Worm (Caenorhabditis elegans) whole organism, L1 larva: Measurements from ENCODE around the gene bmk-1.

Experiments
- F16B12.6 ChIP-seq: fragments of 150-350 bp; optimal IDR thresholded peaks from 2 replicates; lab custom pipeline; 2014; ENCODE audit warnings: missing biosample characterization, missing genetic modification characterization
- aha-1 ChIP-seq: fragments of 150-350 bp; optimal IDR thresholded peaks from 2 replicates; lab custom pipeline; 2014; ENCODE audit warnings: missing biosample characterization, missing genetic modification characterization
- alr-1 ChIP-seq: fragments of 200-800 bp; sonication (Bioruptor generic); optimal IDR thresholded peaks from 2 replicates; lab custom pipeline; 2018; ENCODE audit warnings: borderline replicate concordance, mild to moderate bottlenecking, missing genetic modification characterization, missing compliant biosample characterization
- blmp-1 ChIP-seq: fragments of 150-350 bp; optimal IDR thresholded peaks from 2 replicates; lab custom pipeline; 2014; ENCODE audit warnings: missing biosample characterization, missing genetic modification characterization
- ceh-88 ChIP-seq: fragments of 200-800 bp; sonication (Bioruptor generic); IDR thresholded peaks from 2 replicates; pipeline ENCODE4 v1.3.6; 2022; ENCODE audit warnings: missing genetic modification characterization, missing compliant biosample characterization
- ces-1 ChIP-seq: fragments of 150-350 bp; optimal IDR thresholded peaks from 2 replicates; lab custom pipeline; 2014; ENCODE audit warnings: missing biosample characterization, missing genetic modification reagents, missing genetic modification characterization
- efl-1 ChIP-seq, 4 experiments: fragments of 150-350 bp; optimal IDR thresholded peaks in 3 of 4; peaks in 1 of 4; 1 replicate in 1 of 4; 2 replicates in 3 of 4; lab custom pipeline; 2014; ENCODE audit warnings: missing biosample characterization in 2 of 4, missing genetic modification characterization in 2 of 4, missing genetic modification reagents in 2 of 4
- elt-2 ChIP-seq: sonication (generic microtip); optimal IDR thresholded peaks from 2 replicates; lab custom pipeline; 2016; ENCODE audit warnings: missing genetic modification characterization, mild to moderate bottlenecking, inconsistent platforms, missing compliant biosample characterization, missing genetic modification reagents
- hlh-17 ChIP-seq: fragments of 200-800 bp; sonication (Bioruptor generic); optimal IDR thresholded peaks from 2 replicates; lab custom pipeline; 2018; ENCODE audit warnings: missing genetic modification characterization, mild to moderate bottlenecking, missing compliant biosample characterization, moderate library complexity, borderline replicate concordance
- hlh-4 ChIP-seq: sonication (generic microtip); optimal IDR thresholded peaks from 2 replicates; lab custom pipeline; 2016; ENCODE audit warnings: mild to moderate bottlenecking, missing genetic modification characterization, missing compliant biosample characterization
- isw-1 ChIP-seq: fragments of 200-800 bp; sonication (Bioruptor generic); IDR thresholded peaks from 2 replicates; pipeline ENCODE4 v1.3.6; 2022; ENCODE audit warnings: missing genetic modification characterization, missing compliant biosample characterization
- jun-1 ChIP-seq: fragments of 150-350 bp; optimal IDR thresholded peaks from 2 replicates; lab custom pipeline; 2014; ENCODE audit warnings: missing biosample characterization, missing genetic modification reagents, missing genetic modification characterization
- lin-14 ChIP-seq: fragments of 200-800 bp; sonication (Bioruptor generic); optimal IDR thresholded peaks from 2 replicates; lab custom pipeline; 2018; ENCODE audit warnings: mild to moderate bottlenecking, missing genetic modification characterization, moderate library complexity, missing compliant biosample characterization
- lin-15B ChIP-seq: fragments of 150-350 bp; sonication (generic microtip); optimal IDR thresholded peaks from 3 replicates; lab custom pipeline; 2014; ENCODE audit warnings: missing biosample characterization, missing genetic modification characterization
- mab-9 ChIP-seq: fragments of 200-800 bp; sonication (Bioruptor generic); IDR thresholded peaks from 2 replicates; pipeline ENCODE4 v1.3.6; 2022; ENCODE audit warnings: missing genetic modification reagents, missing genetic modification characterization, missing compliant biosample characterization
- mdl-1 ChIP-seq, 2 experiments: fragments of 150-350 bp; optimal IDR thresholded peaks; 2 replicates each; lab custom pipeline; 2014 to 2017; ENCODE audit warnings: missing biosample characterization in 2 of 2, missing genetic modification characterization in 2 of 2, inconsistent platforms in 1 of 2
- mef-2 ChIP-seq: fragments of 150-350 bp; optimal IDR thresholded peaks from 2 replicates; lab custom pipeline; 2014; ENCODE audit warnings: missing biosample characterization, missing genetic modification characterization
- mep-1 ChIP-seq: fragments of 150-350 bp; optimal IDR thresholded peaks from 2 replicates; lab custom pipeline; 2014; ENCODE audit warnings: missing biosample characterization, missing genetic modification characterization
- nhr-11 ChIP-seq: fragments of 150-350 bp; optimal IDR thresholded peaks from 2 replicates; lab custom pipeline; 2014; ENCODE audit warnings: missing biosample characterization, missing genetic modification characterization
- nhr-19 ChIP-seq: fragments of 200-800 bp; sonication (Bioruptor generic); conservative IDR thresholded peaks from 2 replicates; pipeline ENCODE4 v1.3.6; 2022; ENCODE audit warnings: missing genetic modification characterization, missing compliant biosample characterization
- nhr-20 ChIP-seq: sonication (generic microtip); optimal IDR thresholded peaks from 2 replicates; lab custom pipeline; 2016; ENCODE audit warnings: mild to moderate bottlenecking, missing genetic modification characterization, missing compliant biosample characterization
- nhr-237 ChIP-seq: fragments of 150-350 bp; optimal IDR thresholded peaks from 2 replicates; lab custom pipeline; 2014; ENCODE audit warnings: missing biosample characterization, missing genetic modification characterization
- nhr-47 ChIP-seq: sonication (generic microtip); optimal IDR thresholded peaks from 2 replicates; lab custom pipeline; 2016; ENCODE audit warnings: mild to moderate bottlenecking, missing genetic modification characterization, moderate library complexity, missing compliant biosample characterization
- nhr-71 ChIP-seq: sonication (generic microtip); optimal IDR thresholded peaks from 2 replicates; lab custom pipeline; 2016; ENCODE audit warnings: mild to moderate bottlenecking, missing genetic modification characterization, moderate library complexity, missing compliant biosample characterization
- nhr-76 ChIP-seq: sonication (generic microtip); optimal IDR thresholded peaks from 2 replicates; lab custom pipeline; 2017; ENCODE audit warnings: missing biosample characterization, missing genetic modification characterization
- nhr-77 ChIP-seq: fragments of 150-350 bp; optimal IDR thresholded peaks from 2 replicates; lab custom pipeline; 2014; ENCODE audit warnings: missing biosample characterization, missing genetic modification characterization
- nhr-84 ChIP-seq: sonication (generic microtip); optimal IDR thresholded peaks from 2 replicates; lab custom pipeline; 2017; ENCODE audit warnings: missing biosample characterization, missing genetic modification characterization
- nhr-85 ChIP-seq: sonication (generic microtip); peaks from one replicate; lab custom pipeline; 2016; ENCODE audit warnings: missing genetic modification characterization, inconsistent platforms, missing compliant biosample characterization
- pax-3 ChIP-seq: fragments of 200-800 bp; sonication (Bioruptor generic); optimal IDR thresholded peaks from 2 replicates; lab custom pipeline; 2018; ENCODE audit warnings: mild to moderate bottlenecking, missing genetic modification characterization, moderate library complexity, missing compliant biosample characterization
- pqm-1 ChIP-seq: sonication (generic microtip); optimal IDR thresholded peaks from 3 replicates; lab custom pipeline; 2017; ENCODE audit warnings: missing biosample characterization, missing genetic modification characterization
- skn-1 ChIP-seq: fragments of 150-350 bp; optimal IDR thresholded peaks from 2 replicates; lab custom pipeline; 2014; ENCODE audit warnings: missing biosample characterization, missing genetic modification characterization
- sup-37 ChIP-seq: fragments of 200-800 bp; sonication (Bioruptor generic); optimal IDR thresholded peaks from 2 replicates; lab custom pipeline; 2018; ENCODE audit warnings: mild to moderate bottlenecking, missing genetic modification characterization, missing compliant biosample characterization
- swsn-7 ChIP-seq: sonication (generic microtip); optimal IDR thresholded peaks from 2 replicates; lab custom pipeline; 2016; ENCODE audit warnings: missing genetic modification characterization, missing compliant biosample characterization
- tlp-1 ChIP-seq: fragments of 150-350 bp; optimal IDR thresholded peaks from 2 replicates; lab custom pipeline; 2014; ENCODE audit warnings: missing biosample characterization, missing genetic modification characterization
- unc-130 ChIP-seq: fragments of 150-350 bp; optimal IDR thresholded peaks from 2 replicates; lab custom pipeline; 2017; ENCODE audit warnings: missing biosample characterization, missing genetic modification characterization, inconsistent platforms
- unc-30 ChIP-seq: sonication (generic microtip); optimal IDR thresholded peaks from 2 replicates; lab custom pipeline; 2017; ENCODE audit warnings: missing biosample characterization, missing genetic modification characterization
- vab-15 ChIP-seq: sonication (generic microtip); optimal IDR thresholded peaks from 2 replicates; lab custom pipeline; 2017; ENCODE audit warnings: missing genotype, mild to moderate bottlenecking, missing genetic modification characterization, missing compliant biosample characterization
- xbp-1 ChIP-seq: sonication (generic microtip); optimal IDR thresholded peaks from 2 replicates; lab custom pipeline; 2016; ENCODE audit warnings: missing genetic modification characterization, missing compliant biosample characterization
- ztf-11 ChIP-seq, 2 experiments: sonication (generic microtip); optimal IDR thresholded peaks; 2 replicates each; lab custom pipeline; 2016 to 2017; ENCODE audit warnings: missing genetic modification characterization in 2 of 2, missing biosample characterization in 1 of 2, missing compliant biosample characterization in 1 of 2
- ztf-4 ChIP-seq: fragments of 150-350 bp; optimal IDR thresholded peaks from 2 replicates; lab custom pipeline; 2014; ENCODE audit warnings: missing biosample characterization, missing genetic modification characterization

bmk-1 gene

DNA sequence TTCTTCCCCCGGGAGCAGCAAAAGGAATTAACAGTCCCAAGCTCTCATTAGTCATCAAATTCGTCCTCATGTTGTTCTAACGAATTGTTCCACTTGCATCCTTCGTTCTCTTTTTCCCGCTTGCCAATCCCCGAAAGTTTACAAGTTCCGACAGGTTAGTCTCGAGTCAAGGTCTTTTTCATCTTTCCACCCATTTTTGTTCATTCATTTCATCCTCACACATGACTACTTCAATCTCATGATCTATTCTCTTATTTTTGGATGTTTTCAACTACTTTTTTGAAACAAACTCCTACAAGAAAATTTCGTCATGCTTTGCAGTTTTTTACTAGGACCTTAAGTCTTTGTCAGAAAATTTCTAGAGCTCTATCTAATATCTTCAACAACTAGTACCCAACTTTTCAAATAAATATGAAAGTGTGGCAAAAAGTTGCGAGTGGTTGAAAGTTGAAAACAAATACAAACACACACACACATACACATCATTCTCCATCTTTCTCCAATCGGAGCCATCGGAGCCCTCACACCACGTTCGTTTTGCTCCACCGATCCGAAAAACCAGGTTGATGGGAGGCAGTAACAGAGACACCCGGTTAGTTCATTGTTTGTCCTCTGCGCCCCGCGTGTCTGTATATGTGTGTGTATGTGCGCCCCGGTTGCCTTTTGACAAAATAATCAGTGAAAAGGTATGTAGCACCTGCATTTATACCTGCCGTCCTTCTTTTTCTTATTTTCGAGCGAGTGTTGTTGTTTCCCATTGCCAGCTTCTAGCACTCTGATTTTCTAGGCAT, 42.5 kb upstream of the bmk-1 start (continued):
- TF ChIP-seq nhr-237 (no peak), mep-1 (tag; lab: Kevin White, UChicago) (peak; percentile 45), nhr-19 (no peak; the same call in 1 of the 2 replicates), unc-130 (tag; lab: Kevin White, UChicago) (no peak), F16B12.6 (tag; lab: Kevin White, UChicago) (no peak), pax-3 (tag; lab: Kevin White, UChicago) (no peak), ztf-11 (tag; optimal IDR thresholded peaks at IDR 0.05; lab: Kevin White, UChicago) (no peak), alr-1 (tag; lab: Kevin White, UChicago) (no peak), lin-15B (tag; lab: Kevin White, UChicago) (no peak), hlh-17 (GFP tag; lab: Kevin White, UChicago) (no peak), nhr-85 (peak; percentile 83), swsn-7 (tag; lab: Kevin White, UChicago) (no peak), unc-30 (tag; lab: Kevin White, UChicago) (no peak), jun-1 (tag; lab: Kevin White, UChicago) (no peak), skn-1 (peak; percentile 42), nhr-76 (no peak), isw-1 (GFP tag; lab: Robert Waterston, UW) (no peak), tlp-1 (tag; lab: Kevin White, UChicago) (no peak), nhr-20 (tag; lab: Kevin White, UChicago) (peak; percentile 39), pqm-1 (no peak), nhr-47 (no peak), nhr-84 (tag; lab: Kevin White, UChicago) (no peak), xbp-1 (tag; lab: Kevin White, UChicago) (no peak), ceh-88 (no peak), mab-9 (no peak), nhr-11 (tag; lab: Kevin White, UChicago) (no peak), vab-15 (tag; lab: Kevin White, UChicago) (no peak), ces-1 (GFP tag; lab: Kevin White, UChicago) (no peak)

DNA sequence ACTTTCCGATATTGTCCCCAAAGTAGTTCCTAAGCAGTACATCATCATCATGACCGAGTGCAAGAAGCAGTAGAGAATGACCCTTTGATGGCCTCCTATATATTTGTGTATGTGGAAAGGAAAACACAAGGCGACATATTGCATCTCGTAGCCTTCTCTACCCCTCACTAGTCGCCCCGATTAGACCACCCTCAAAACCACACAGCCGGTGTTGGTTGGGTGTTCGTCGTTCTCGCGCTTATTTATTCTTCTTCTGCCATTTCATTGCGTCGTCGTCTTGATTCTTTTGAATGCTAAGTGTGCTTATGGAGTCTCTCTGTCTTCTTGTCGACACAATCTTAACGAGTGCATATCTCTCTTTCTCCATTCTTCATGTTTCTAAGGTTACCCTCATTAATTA, 41.4 kb upstream of the bmk-1 start:
- TF ChIP-seq efl-1 (optimal IDR thresholded peaks at IDR 0.05; lab: Kevin White, UChicago) (no peak), efl-1 (GFP tag; optimal IDR thresholded peaks at IDR 0.05 in 1 of 2; lab: Kevin White, UChicago) (peak in 1 of 2 experiments; percentile 50), blmp-1 (peak; percentile 2), ces-1 (GFP tag; lab: Kevin White, UChicago) (no peak)
- TF ChIP-seq, all 84 proteins: peak for 2

DNA sequence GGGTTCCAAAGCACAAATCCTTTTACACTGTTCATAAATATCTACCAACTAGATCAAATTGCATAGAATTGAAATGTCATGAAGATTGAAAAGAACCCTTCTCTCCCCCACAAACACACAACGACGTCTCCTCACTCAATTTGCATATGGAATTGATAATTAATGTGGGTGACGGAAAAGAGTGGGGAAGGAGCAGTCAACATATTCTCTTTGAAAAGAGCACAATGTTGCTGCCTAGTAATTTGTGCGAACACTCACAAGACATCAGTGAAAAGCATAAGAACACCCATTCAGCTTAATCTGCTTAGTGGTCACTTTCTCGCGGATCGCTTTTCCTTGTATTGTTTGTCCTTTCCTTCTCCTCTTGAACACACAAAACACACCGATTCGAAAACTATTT, 39.7 kb upstream of the bmk-1 start:
- TF ChIP-seq nhr-20 (tag; lab: Kevin White, UChicago): no peak
- TF ChIP-seq nhr-85: peak; percentile 34
- TF ChIP-seq, all 84 proteins: peak for 1

DNA sequence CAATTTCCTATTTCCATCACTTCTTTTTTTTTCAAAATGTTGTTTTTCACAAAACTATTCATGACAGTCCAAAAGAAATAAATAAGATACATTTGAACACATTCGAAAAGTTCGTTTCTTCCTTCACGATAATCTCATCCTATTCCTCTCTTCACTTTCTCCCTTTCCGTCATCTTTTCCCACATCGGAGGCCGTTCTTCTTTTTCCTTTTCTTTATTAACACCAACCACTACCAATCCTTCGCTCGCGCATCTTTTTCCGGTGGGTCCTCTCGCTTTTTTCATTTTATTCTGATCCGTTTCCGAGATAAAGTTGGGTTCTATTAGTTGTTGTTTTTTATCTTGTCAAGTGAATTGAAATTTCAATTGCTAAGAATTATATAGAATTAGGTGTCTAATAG, 38.7 kb upstream of the bmk-1 start:
- TF ChIP-seq blmp-1 (peak; percentile 94), lin-14 (GFP tag; lab: Kevin White, UChicago) (peak; percentile 51), elt-2 (tag; lab: Kevin White, UChicago) (no peak)

DNA sequence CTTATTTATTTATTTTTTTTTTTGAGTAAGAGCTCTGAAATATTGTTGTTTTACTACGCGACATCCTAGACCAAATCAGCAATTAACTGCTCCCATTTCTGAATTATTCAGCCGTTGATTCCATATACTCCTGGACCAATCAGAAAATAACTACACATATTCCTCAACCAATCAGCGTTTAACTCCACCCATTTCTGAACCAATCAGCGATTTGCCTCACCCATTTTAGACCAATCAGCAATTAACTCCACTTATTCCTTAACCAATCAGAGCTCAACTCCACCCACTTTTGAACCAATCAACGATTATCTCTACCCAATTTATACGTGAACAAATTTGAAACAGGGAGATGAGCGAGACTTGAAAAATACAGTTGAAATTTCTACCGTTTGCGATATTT, 36.9 kb upstream of the bmk-1 start:
- TF ChIP-seq alr-1 (tag; lab: Kevin White, UChicago) (no peak), nhr-19 (no peak), mef-2 (tag; lab: Kevin White, UChicago) (no peak), hlh-4 (tag; lab: Kevin White, UChicago) (no peak), aha-1 (tag; lab: Kevin White, UChicago) (no peak), nhr-77 (tag; lab: Kevin White, UChicago) (no peak), swsn-7 (tag; lab: Kevin White, UChicago) (no peak), sup-37 (GFP tag; lab: Kevin White, UChicago) (no peak), blmp-1 (no peak), skn-1 (no peak), ztf-4 (tag; lab: Kevin White, UChicago) (no peak), ces-1 (GFP tag; lab: Kevin White, UChicago) (no peak), nhr-237 (no peak), mdl-1 (tag; optimal IDR thresholded peaks at IDR 0.05; lab: Kevin White, UChicago) (no peak), nhr-71 (tag; lab: Kevin White, UChicago) (no peak), mep-1 (tag; lab: Kevin White, UChicago) (no peak)
- TF ChIP-seq, all 84 proteins: peak for 0
